Fruit fly (Drosophila melanogaster): Measurements from ENCODE around the gene inaE.

The inaE gene

DNA sequence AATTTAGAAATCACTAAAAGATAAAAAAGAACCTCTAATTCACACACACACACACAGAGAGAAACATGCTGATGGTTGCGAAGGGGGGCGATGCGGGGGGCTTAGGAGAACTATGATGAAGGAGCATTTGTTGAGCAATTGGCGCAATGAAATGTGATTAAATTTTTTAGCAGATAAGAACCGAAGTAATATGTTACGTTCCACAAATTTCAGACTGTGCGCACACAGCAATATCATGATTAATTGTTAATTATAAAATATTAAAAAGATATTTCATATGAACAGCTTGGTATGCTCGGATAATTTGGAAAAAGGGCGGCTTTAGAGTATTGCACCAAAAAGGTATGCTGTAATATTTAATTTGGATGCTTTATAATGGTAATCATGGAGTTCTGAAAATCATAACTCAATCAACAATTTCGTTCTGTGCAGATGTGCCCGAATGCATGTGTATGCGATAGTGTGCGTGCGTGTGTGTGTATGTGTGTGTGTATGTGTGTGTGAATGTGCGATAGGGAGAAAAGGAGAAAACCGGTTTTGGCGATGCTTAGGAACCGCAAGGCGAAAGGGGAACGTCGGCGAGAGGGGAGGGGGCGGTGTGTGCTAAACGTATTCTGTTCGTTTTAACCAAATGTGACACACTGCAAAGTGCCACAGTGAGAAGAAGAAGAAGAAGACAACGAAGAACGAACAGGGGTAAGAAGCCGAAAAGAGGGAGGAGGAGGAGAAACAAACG, 37.7 kb downstream of the inaE start:
- TF ChIP-seq CG11902 (GFP tag; optimal IDR thresholded peaks at IDR 0.05) (no peak), Sox102F (GFP tag; optimal IDR thresholded peaks at IDR 0.05) (no peak), Hr38 (GFP tag; optimal IDR thresholded peaks at IDR 0.05) (no peak), dac (GFP tag; optimal IDR thresholded peaks at IDR 0.05) (no peak), svp (GFP tag) (no peak), achi (GFP tag; optimal IDR thresholded peaks at IDR 0.05) (peak; percentile 15), Blimp-1 (GFP tag; optimal IDR thresholded peaks at IDR 0.05) (no peak), Smox (GFP tag; optimal IDR thresholded peaks at IDR 0.05) (no peak), acj6 (GFP tag; optimal IDR thresholded peaks at IDR 0.05) (peak; percentile 10), CG8119 (GFP tag; IDR thresholded peaks at IDR 0.05) (peak; percentile 21; the same call in 1 of the 3 replicates), CG1621 (tag; optimal IDR thresholded peaks at IDR 0.05) (no peak), CG4318 (GFP tag; optimal IDR thresholded peaks at IDR 0.05) (no peak), CG8632 (GFP tag; optimal IDR thresholded peaks at IDR 0.05) (no peak), CG15336 (GFP tag; IDR thresholded peaks at IDR 0.05) (no peak; the same call in 1 of the 2 replicates), salr (GFP tag; optimal IDR thresholded peaks at IDR 0.05) (no peak), CG16779 (tag; optimal IDR thresholded peaks at IDR 0.05) (no peak), Eip78C (GFP tag) (peak; percentile 85), CG10631 (GFP tag; optimal IDR thresholded peaks at IDR 0.05) (peak; percentile 21), CG10669 (GFP tag; optimal IDR thresholded peaks at IDR 0.05) (no peak), lz (GFP tag; optimal IDR thresholded peaks at IDR 0.05) (no peak), Ets96B (tag; optimal IDR thresholded peaks at IDR 0.05) (no peak), CG11294 (GFP tag; IDR thresholded peaks at IDR 0.05) (no peak), Sox14 (GFP tag; optimal IDR thresholded peaks at IDR 0.05) (no peak), CG6276 (GFP tag; optimal IDR thresholded peaks at IDR 0.05) (no peak), pdm3 (GFP tag; optimal IDR thresholded peaks at IDR 0.05) (no peak), Met (GFP tag; optimal IDR thresholded peaks at IDR 0.05) (no peak), cyc (GFP tag; optimal IDR thresholded peaks at IDR 0.05) (no peak), fkh (GFP tag; optimal IDR thresholded peaks at IDR 0.05) (no peak), OdsH (GFP tag; optimal IDR thresholded peaks at IDR 0.05) (no peak), Ets21C (GFP tag; optimal IDR thresholded peaks at IDR 0.05) (no peak), dsx (GFP tag; optimal IDR thresholded peaks at IDR 0.05; ENCODE audit: poor library complexity, severe bottlenecking) (no peak), Hr39 (GFP tag; optimal IDR thresholded peaks at IDR 0.05) (no peak), CG6163 (GFP tag; IDR thresholded peaks at IDR 0.05) (no peak), fd59A (GFP tag; optimal IDR thresholded peaks at IDR 0.05) (no peak), CG7368 (GFP tag; optimal IDR thresholded peaks at IDR 0.05) (no peak), eg (GFP tag; IDR thresholded peaks at IDR 0.05) (0 out of 3 replicates have a peak, but pooled peaks have one; percentile 10), Lpt (GFP tag; optimal IDR thresholded peaks at IDR 0.05) (peak; percentile 35), fd85E (GFP tag; optimal IDR thresholded peaks at IDR 0.05) (no peak), CG31627 (GFP tag; optimal IDR thresholded peaks at IDR 0.05) (no peak), Hr4 (GFP tag; optimal IDR thresholded peaks at IDR 0.05) (no peak), esn (GFP tag; optimal IDR thresholded peaks at IDR 0.05) (no peak), CG3919 (GFP tag; optimal IDR thresholded peaks at IDR 0.05) (no peak), CG34406 (GFP tag; optimal IDR thresholded peaks at IDR 0.05) (no peak), CG9139 (GFP tag; optimal IDR thresholded peaks at IDR 0.05) (no peak), CG6792 (GFP tag; optimal IDR thresholded peaks at IDR 0.05) (no peak), topi (GFP tag; optimal IDR thresholded peaks at IDR 0.05) (no peak), spab (GFP tag; optimal IDR thresholded peaks at IDR 0.05) (no peak), CG32006 (GFP tag; optimal IDR thresholded peaks at IDR 0.05) (peak; percentile 50), vri (GFP tag; optimal IDR thresholded peaks at IDR 0.05) (no peak), CG8319 (GFP tag; optimal IDR thresholded peaks at IDR 0.05) (no peak), Eip93F (GFP tag; optimal IDR thresholded peaks at IDR 0.05) (no peak), CG3032 (tag; optimal IDR thresholded peaks at IDR 0.05) (peak; percentile 3)
